Worm (Caenorhabditis elegans): ENCODE results near the gene srh-75.

The srh-75 gene

ce11 chrV:11082475-11082874 lies 25.5 kb upstream of the srh-75 start (continued):
- peak; percentile 88 for TF ChIP-seq lin-14 (GFP tag; optimal IDR thresholded peaks at IDR 0.05)
- no peak for TF ChIP-seq zip-4 (GFP tag; optimal IDR thresholded peaks at IDR 0.05)
- peak; percentile 1 to 55 (median 34) for TF ChIP-seq ceh-82 (tag; optimal IDR thresholded peaks at IDR 0.05)
- TF ChIP-seq nhr-11 (tag; optimal IDR thresholded peaks at IDR 0.05) = peak; percentile 81
- TF ChIP-seq irx-1 (tag; optimal IDR thresholded peaks at IDR 0.05) = peak; percentile 49

ce11 chrV:11080345-11081102 lies 23.6 kb upstream of the srh-75 start, which contains the start of gene act-1:
TSS of gene act-1 (plus strand) at chrV:11081052.
- TF ChIP-seq ceh-8 (GFP tag; optimal IDR thresholded peaks at IDR 0.05) (no peak), ceh-82 (tag; optimal IDR thresholded peaks at IDR 0.05) (no peak), pag-3 (tag; optimal IDR thresholded peaks at IDR 0.05; ENCODE audit: borderline replicate concordance, insufficient read depth) (peak; percentile 35), tlp-1 (tag; optimal IDR thresholded peaks at IDR 0.05) (peak; percentile 75), ama-1 (optimal IDR thresholded peaks at IDR 0.05) (no peak), isw-1 (GFP tag; IDR thresholded peaks at IDR 0.05) (no peak), hlh-17 (GFP tag; optimal IDR thresholded peaks at IDR 0.05; ENCODE audit: borderline replicate concordance) (no peak), nhr-12 (tag; optimal IDR thresholded peaks at IDR 0.05) (no peak), ceh-63 (GFP tag; optimal IDR thresholded peaks at IDR 0.05) (no peak), zip-4 (GFP tag; optimal IDR thresholded peaks at IDR 0.05) (peak; percentile 14), mab-9 (GFP tag; IDR thresholded peaks at IDR 0.05) (no peak), tbx-2 (tag; optimal IDR thresholded peaks at IDR 0.05) (peak; percentile 21), Y116A8C.19 (tag; optimal IDR thresholded peaks at IDR 0.05; ENCODE audit: borderline replicate concordance) (no peak), ceh-88 (GFP tag; IDR thresholded peaks at IDR 0.05) (no peak), unc-86 (tag; optimal IDR thresholded peaks at IDR 0.05) (no peak), fkh-10 (GFP tag; optimal IDR thresholded peaks at IDR 0.05) (no peak), grh-1 (GFP tag; IDR thresholded peaks at IDR 0.05) (no peak), nhr-20 (tag; optimal IDR thresholded peaks at IDR 0.05) (peak; percentile 55), skn-1 (tag; optimal IDR thresholded peaks at IDR 0.05) (no peak), C04F5.9 (tag; optimal IDR thresholded peaks at IDR 0.05) (no peak), elt-2 (tag; optimal IDR thresholded peaks at IDR 0.05) (peak; percentile 86), lin-13 (GFP tag; optimal IDR thresholded peaks at IDR 0.05) (no peak), unc-130 (tag; optimal IDR thresholded peaks at IDR 0.05) (peak; percentile 19), lir-3 (tag; optimal IDR thresholded peaks at IDR 0.05; ENCODE audit: poor library complexity) (no peak), egl-13 (tag; optimal IDR thresholded peaks at IDR 0.05) (no peak), vab-15 (tag; optimal IDR thresholded peaks at IDR 0.05) (no peak), nhr-11 (tag; optimal IDR thresholded peaks at IDR 0.05) (peak; percentile 61), nhr-19 (GFP tag; conservative IDR thresholded peaks at IDR 0.05) (peak; percentile 79), aha-1 (tag; optimal IDR thresholded peaks at IDR 0.05) (no peak), sox-4 (tag; optimal IDR thresholded peaks at IDR 0.05) (no peak), nhr-237 (tag; optimal IDR thresholded peaks at IDR 0.05) (no peak), mef-2 (tag; optimal IDR thresholded peaks at IDR 0.05) (no peak), ces-1 (GFP tag; optimal IDR thresholded peaks at IDR 0.05) (no peak), nhr-84 (tag; optimal IDR thresholded peaks at IDR 0.05) (no peak), unc-98 (GFP tag; IDR thresholded peaks at IDR 0.05) (no peak; the same call in 1 of the 2 replicates), C34B4.2 (tag; optimal IDR thresholded peaks at IDR 0.05) (no peak), aly-2 (tag; optimal IDR thresholded peaks at IDR 0.05) (no peak), ztf-11 (tag; optimal IDR thresholded peaks at IDR 0.05) (no peak), swsn-7 (tag; optimal IDR thresholded peaks at IDR 0.05) (peak; percentile 48), nhr-90 (tag; optimal IDR thresholded peaks at IDR 0.05; ENCODE audit: poor library complexity) (no peak), dpl-1 (GFP tag; optimal IDR thresholded peaks at IDR 0.05) (no peak), nhr-47 (tag; optimal IDR thresholded peaks at IDR 0.05) (peak; percentile 21), lin-14 (GFP tag; optimal IDR thresholded peaks at IDR 0.05) (peak; percentile 67), mdl-1 (tag; optimal IDR thresholded peaks at IDR 0.05) (peak in 1 of 2 experiments; percentile 12), nhr-85 (tag) (no peak), sup-37 (GFP tag; optimal IDR thresholded peaks at IDR 0.05) (no peak), dsc-1 (tag; optimal IDR thresholded peaks at IDR 0.05) (peak; percentile 60)
